Fruit fly (Drosophila melanogaster) whole organism, embryonic: ENCODE results near the gene IntS6.
A peak's percentile ranks its signal among the peaks of the same experiment; 100 is the strongest.

Experiments used
- Awh ChIP-seq: fragments of 200-800 bp; sonication (Bioruptor generic); IDR thresholded peaks from 2 replicates; pipeline ENCODE4, ENCODE4 v1.3.6; 2022; ENCODE audit warnings: missing biosample characterization, missing genetic modification characterization
- CG11398 ChIP-seq: fragments of 200-800 bp; sonication (Bioruptor generic); optimal IDR thresholded peaks from 2 replicates; lab custom pipeline; 2016; ENCODE audit warnings: missing biosample characterization, missing genetic modification characterization
- CG13775 ChIP-seq: fragments of 200-800 bp; sonication (Bioruptor generic); optimal IDR thresholded peaks from 3 replicates; lab custom pipeline; 2017; ENCODE audit warnings: missing biosample characterization, mild to moderate bottlenecking, missing genetic modification characterization
- CG14710 ChIP-seq: fragments of 200-800 bp; sonication (Bioruptor generic); optimal IDR thresholded peaks from 3 replicates; lab custom pipeline; 2019; ENCODE audit warnings: missing biosample characterization, mild to moderate bottlenecking, missing genetic modification characterization, moderate library complexity
- CG16863 ChIP-seq: fragments of 200-800 bp; sonication (Bioruptor generic); optimal IDR thresholded peaks from 3 replicates; lab custom pipeline; 2016; ENCODE audit warnings: missing biosample characterization, missing genetic modification characterization
- CG31224 ChIP-seq: fragments of 200-800 bp; sonication (Bioruptor generic); IDR thresholded peaks from 2 replicates; pipeline ENCODE4 v1.3.6; 2022; ENCODE audit warnings: missing biosample characterization, missing genetic modification characterization
- CG32532 ChIP-seq: fragments of 200-800 bp; sonication (Bioruptor generic); IDR thresholded peaks from 2 replicates; pipeline ENCODE4 v1.3.6; 2022; ENCODE audit warnings: missing biosample characterization, missing genetic modification characterization
- CG3281 ChIP-seq: fragments of 200-800 bp; sonication (Bioruptor generic); optimal IDR thresholded peaks from 3 replicates; lab custom pipeline; 2017; ENCODE audit warnings: missing biosample characterization, mild to moderate bottlenecking, missing genetic modification characterization
- CG34224 ChIP-seq: fragments of 200-800 bp; sonication (Bioruptor generic); IDR thresholded peaks from 3 replicates; pipeline ENCODE4 v1.3.6; 2022; ENCODE audit warnings: missing biosample characterization, missing genetic modification characterization; ENCODE audit not compliant: partially characterized antibody
- CG4854 ChIP-seq: fragments of 200-800 bp; sonication (Bioruptor generic); optimal IDR thresholded peaks from 2 replicates; lab custom pipeline; 2016; ENCODE audit warnings: missing biosample characterization, missing genetic modification characterization, inconsistent platforms
- CG7963 ChIP-seq: fragments of 200-800 bp; sonication (Bioruptor generic); IDR thresholded peaks from 3 replicates; pipeline ENCODE4 v1.3.6; 2022; ENCODE audit warnings: missing biosample characterization, missing genetic modification characterization; ENCODE audit not compliant: partially characterized antibody
- CG8388 ChIP-seq: fragments of 200-800 bp; sonication (Bioruptor generic); optimal IDR thresholded peaks from 2 replicates; lab custom pipeline; 2019; ENCODE audit warnings: missing biosample characterization, mild to moderate bottlenecking, missing genetic modification characterization, moderate library complexity
- CG9609 ChIP-seq: fragments of 200-800 bp; sonication (Bioruptor generic); optimal IDR thresholded peaks from 3 replicates; lab custom pipeline; 2016; ENCODE audit warnings: missing biosample characterization, missing genetic modification characterization
- CG9727 ChIP-seq: fragments of 200-800 bp; sonication (Bioruptor generic); optimal IDR thresholded peaks from 3 replicates; lab custom pipeline; 2017; ENCODE audit warnings: missing biosample characterization, mild to moderate bottlenecking, missing genetic modification characterization
- CHES-1-like ChIP-seq: fragments of 200-800 bp; sonication (Bioruptor generic); optimal IDR thresholded peaks from 2 replicates; lab custom pipeline; 2016; ENCODE audit warnings: missing biosample characterization, missing genetic modification characterization
- CkIIα-i1 ChIP-seq: fragments of 200-800 bp; sonication (Bioruptor generic); IDR thresholded peaks from 2 replicates; pipeline ENCODE4 v1.3.6; 2022; ENCODE audit warnings: missing biosample characterization, missing genetic modification characterization
- Deaf1 ChIP-seq: fragments of 200-800 bp; optimal IDR thresholded peaks from 3 replicates; lab custom pipeline; 2019; ENCODE audit warnings: missing biosample characterization, mild to moderate bottlenecking, missing genetic modification characterization, moderate library complexity
- Dref ChIP-seq: fragments of 200-800 bp; sonication (Bioruptor generic); IDR thresholded peaks from 2 replicates; pipeline ENCODE4 v1.3.6; 2022; ENCODE audit warnings: missing biosample characterization, missing genetic modification characterization
- HLH54F ChIP-seq: fragments of 200-800 bp; sonication (Bioruptor generic); optimal IDR thresholded peaks from 3 replicates; lab custom pipeline; 2016; ENCODE audit warnings: missing biosample characterization, missing genetic modification characterization
- HLHmδ ChIP-seq: fragments of 200-800 bp; sonication (Bioruptor generic); optimal IDR thresholded peaks from 2 replicates; lab custom pipeline; 2018; ENCODE audit warnings: missing biosample characterization, mild to moderate bottlenecking, missing genetic modification characterization, moderate library complexity
- Hr39 ChIP-seq: fragments of >200 bp; optimal IDR thresholded peaks from 2 replicates; lab custom pipeline; 2017
- Hr51 ChIP-seq, 2 experiments: fragments of 200-800 bp; sonication (Bioruptor generic); optimal IDR thresholded peaks; 2 replicates in 1 of 2; 3 replicates in 1 of 2; lab custom pipeline; 2016 to 2018; ENCODE audit warnings: missing biosample characterization in 2 of 2, missing genetic modification characterization in 2 of 2, mild to moderate bottlenecking in 1 of 2, moderate library complexity in 1 of 2
- Mad ChIP-seq: fragments of 200-800 bp; sonication (Bioruptor generic); optimal IDR thresholded peaks from 2 replicates; lab custom pipeline; 2016; ENCODE audit warnings: missing biosample characterization, missing genetic modification characterization
- PHDP ChIP-seq: fragments of 200-800 bp; sonication (Bioruptor generic); optimal IDR thresholded peaks from 3 replicates; lab custom pipeline; 2018; ENCODE audit warnings: missing biosample characterization, mild to moderate bottlenecking, missing genetic modification characterization, moderate library complexity
- Xbp1 ChIP-seq: fragments of 200-800 bp; sonication (Bioruptor generic); optimal IDR thresholded peaks from 3 replicates; lab custom pipeline; 2016; ENCODE audit warnings: missing biosample characterization, mild to moderate bottlenecking, missing genetic modification characterization
- ato ChIP-seq: fragments of 200-800 bp; sonication (Bioruptor generic); IDR thresholded peaks from 2 replicates; pipeline ENCODE4 v1.3.6; 2022; ENCODE audit warnings: missing biosample characterization, missing genetic modification characterization; ENCODE audit not compliant: partially characterized antibody
- bcd ChIP-seq: fragments of 200-800 bp; sonication (Bioruptor generic); optimal IDR thresholded peaks from 2 replicates; lab custom pipeline; 2017; ENCODE audit warnings: missing biosample characterization, mild to moderate bottlenecking, missing genetic modification characterization
- bigmax ChIP-seq: fragments of 200-800 bp; sonication (Bioruptor generic); optimal IDR thresholded peaks from 2 replicates; lab custom pipeline; 2018; ENCODE audit warnings: missing biosample characterization, mild to moderate bottlenecking, missing genetic modification characterization
- caup ChIP-seq: fragments of 200-800 bp; sonication (Bioruptor generic); optimal IDR thresholded peaks from 3 replicates; lab custom pipeline; 2017; ENCODE audit warnings: missing biosample characterization, mild to moderate bottlenecking, missing genetic modification characterization, moderate library complexity; ENCODE audit not compliant: severe bottlenecking
- crp ChIP-seq, 2 experiments: fragments of 200-800 bp; sonication (Bioruptor generic); optimal IDR thresholded peaks; 2 replicates in 1 of 2; 3 replicates in 1 of 2; lab custom pipeline; 2017; ENCODE audit warnings: missing biosample characterization in 2 of 2, missing genetic modification characterization in 2 of 2, mild to moderate bottlenecking in 1 of 2, moderate library complexity in 1 of 2
- hbn ChIP-seq: fragments of 200-800 bp; sonication (Bioruptor generic); IDR thresholded peaks from 2 replicates; pipeline ENCODE4 v1.3.6; 2022; ENCODE audit warnings: missing biosample characterization, missing genetic modification characterization; ENCODE audit not compliant: partially characterized antibody
- kah ChIP-seq: fragments of 200-800 bp; sonication (Bioruptor generic); optimal IDR thresholded peaks from 2 replicates; lab custom pipeline; 2018; ENCODE audit warnings: missing biosample characterization, mild to moderate bottlenecking, missing genetic modification characterization
- kay ChIP-seq: fragments of 200-800 bp; sonication (Bioruptor generic); optimal IDR thresholded peaks from 2 replicates; lab custom pipeline; 2016; ENCODE audit warnings: missing biosample characterization, missing genetic modification characterization
- lov ChIP-seq, 2 experiments: fragments of 200-800 bp in 1 of 2; fragments of >200 bp in 1 of 2; sonication (Bioruptor generic) in 1 of 2; IDR thresholded peaks in 1 of 2; optimal IDR thresholded peaks in 1 of 2; 2 replicates in 1 of 2; 3 replicates in 1 of 2; pipeline versions ENCODE4 v1.3.6 to Lab custom; 2017 to 2022; ENCODE audit warnings: missing biosample characterization in 1 of 2, missing genetic modification characterization in 1 of 2
- luna ChIP-seq: fragments of 200-800 bp; sonication (Bioruptor generic); optimal IDR thresholded peaks from 2 replicates; lab custom pipeline; 2016; ENCODE audit warnings: missing biosample characterization, missing genetic modification characterization
- peb ChIP-seq: fragments of 200-800 bp; sonication (Bioruptor generic); IDR thresholded peaks from 2 replicates; pipeline ENCODE4 v1.3.6; 2022; ENCODE audit warnings: missing biosample characterization, missing genetic modification characterization
- pfk ChIP-seq: fragments of 200-800 bp; sonication (Bioruptor generic); optimal IDR thresholded peaks from 2 replicates; lab custom pipeline; 2018; ENCODE audit warnings: missing biosample characterization, mild to moderate bottlenecking, missing genetic modification characterization, moderate library complexity
- salm ChIP-seq: fragments of 200-800 bp; sonication (Bioruptor generic); optimal IDR thresholded peaks from 2 replicates; lab custom pipeline; 2018; ENCODE audit warnings: missing biosample characterization, mild to moderate bottlenecking, missing genetic modification characterization
- sc ChIP-seq, 3 experiments: fragments of >200 bp in 2 of 3; fragments of 200-800 bp in 1 of 3; sonication (Bioruptor generic) in 1 of 3; optimal IDR thresholded peaks; 2 replicates in 2 of 3; 3 replicates in 1 of 3; lab custom pipeline; 2017; ENCODE audit warnings: mild to moderate bottlenecking in 1 of 3, missing biosample characterization in 1 of 3, missing genetic modification characterization in 1 of 3, missing genetic modification reagents in 1 of 3
- shn ChIP-seq: fragments of 200-800 bp; sonication (Bioruptor generic); optimal IDR thresholded peaks from 3 replicates; lab custom pipeline; 2016; ENCODE audit warnings: missing biosample characterization, missing genetic modification characterization
- stc ChIP-seq: fragments of 200-800 bp; sonication (Bioruptor generic); IDR thresholded peaks from 2 replicates; pipeline ENCODE4 v1.3.6; 2022; ENCODE audit warnings: missing biosample characterization, missing genetic modification characterization
- tll ChIP-seq, 2 experiments: fragments of 200-800 bp in 1 of 2; fragments of >200 bp in 1 of 2; sonication (Bioruptor generic) in 1 of 2; optimal IDR thresholded peaks; 2 replicates each; lab custom pipeline; 2017 to 2019; ENCODE audit warnings: missing biosample characterization in 2 of 2, missing genetic modification characterization in 2 of 2, mild to moderate bottlenecking in 1 of 2, moderate library complexity in 1 of 2
- tna ChIP-seq: fragments of 200-800 bp; sonication (Bioruptor generic); IDR thresholded peaks from 2 replicates; pipeline ENCODE4 v1.3.6; 2022; ENCODE audit warnings: missing biosample characterization, missing genetic modification characterization; ENCODE audit not compliant: partially characterized antibody
- usp ChIP-seq: fragments of >200 bp; optimal IDR thresholded peaks from 2 replicates; lab custom pipeline; 2017; ENCODE audit warnings: missing biosample characterization, missing genetic modification characterization
- zen ChIP-seq: fragments of 200-800 bp; sonication (Bioruptor generic); optimal IDR thresholded peaks from 3 replicates; lab custom pipeline; 2018; ENCODE audit warnings: missing biosample characterization, mild to moderate bottlenecking, missing genetic modification characterization, moderate library complexity

The IntS6 gene

DNA sequence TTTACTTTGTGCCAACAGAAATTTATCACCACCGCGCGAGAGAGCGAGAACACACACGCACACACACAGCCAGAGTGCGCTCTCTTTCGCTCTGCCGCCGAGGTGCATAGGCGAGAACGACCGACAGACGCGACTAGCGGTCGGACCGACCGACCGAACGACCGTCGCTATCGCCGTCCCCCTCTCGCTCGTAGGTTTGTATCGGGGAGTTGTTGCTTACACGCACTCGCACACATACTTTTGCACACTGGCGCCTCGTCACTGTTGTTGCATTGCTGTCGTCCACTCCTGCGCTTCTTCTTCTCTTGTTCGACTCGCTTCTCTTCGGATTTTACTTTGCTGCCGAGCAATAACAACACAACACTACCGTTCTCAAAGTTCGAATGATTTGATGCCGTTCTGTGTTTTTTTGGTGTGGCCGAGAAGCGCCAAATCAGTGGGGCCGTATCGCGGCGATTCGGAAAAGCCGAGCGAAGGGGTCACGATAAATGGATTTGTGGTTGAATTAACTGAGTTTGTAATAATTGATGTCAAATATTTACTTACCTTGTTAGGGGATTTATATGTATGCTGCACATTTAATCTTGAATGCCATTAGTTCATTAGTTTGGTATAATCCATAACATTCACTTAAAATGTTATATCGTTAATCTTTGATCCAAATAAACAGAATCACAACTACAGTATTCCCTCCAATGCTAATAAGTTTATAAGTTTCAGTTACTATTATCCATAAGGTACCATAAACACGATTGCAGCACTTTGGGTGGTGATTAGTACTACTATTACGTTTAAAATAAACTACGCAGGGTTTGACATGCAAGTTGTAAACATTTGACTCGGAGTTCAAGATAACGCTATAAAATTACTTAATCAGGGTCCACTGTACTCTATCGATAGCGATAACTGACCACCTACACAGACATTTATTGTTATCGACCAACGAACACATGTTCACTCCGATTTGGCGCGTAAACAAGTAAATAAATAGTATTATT is at the start of gene IntS6, which contains the start of gene Rtel1 (continued):
- TF ChIP-seq CG9727 (GFP tag; lab: Kevin White, UChicago) (peak; percentile 84), CHES-1-like (GFP tag; lab: Kevin White, UChicago) (peak; percentile 88), CG7963 (peak; percentile 41; the same call in 1 of the 3 replicates), hbn (no peak), pfk (GFP tag; lab: Kevin White, UChicago) (peak; percentile 36), CG3281 (peak; percentile 91), CG14710 (tag; lab: Kevin White, UChicago) (peak; percentile 85), zen (tag; lab: Kevin White, UChicago) (peak; percentile 87), usp (no peak), bigmax (GFP tag; lab: Kevin White, UChicago) (no peak), kay (GFP tag; lab: Kevin White, UChicago) (peak; percentile 71), caup (GFP tag; lab: Kevin White, UChicago) (peak; percentile 88), CG11398 (GFP tag; lab: Kevin White, UChicago) (peak; percentile 86), Hr39 (no peak), CG4854 (GFP tag; lab: Kevin White, UChicago) (peak; percentile 78), crp (GFP tag; optimal IDR thresholded peaks at IDR 0.05; lab: Kevin White, UChicago) (peak in 1 of 2 experiments; percentile 74), Dref (GFP tag; lab: Robert Waterston, UW) (peak; percentile 62), tll (GFP tag; optimal IDR thresholded peaks at IDR 0.05; lab: Kevin White, UChicago) (peak; percentile 1 to 14), HLHmδ (GFP tag; lab: Kevin White, UChicago) (peak; percentile 39), Awh (peak; percentile 78), CG32532 (GFP tag; lab: Robert Waterston, UW) (peak; percentile 93), shn (GFP tag; lab: Kevin White, UChicago) (peak; percentile 92), tna (GFP tag; lab: Robert Waterston, UW) (no peak), stc (GFP tag; lab: Robert Waterston, UW) (peak; percentile 84), CG8388 (peak; percentile 87), PHDP (tag; lab: Kevin White, UChicago) (peak; percentile 90), CG16863 (GFP tag; lab: Kevin White, UChicago) (peak; percentile 89), Xbp1 (GFP tag; lab: Kevin White, UChicago) (peak; percentile 91), kah (peak; percentile 57), luna (GFP tag; lab: Kevin White, UChicago) (peak; percentile 71), CG9609 (GFP tag; lab: Kevin White, UChicago) (peak; percentile 91), Mad (GFP tag; lab: Kevin White, UChicago) (peak; percentile 80), lov (optimal IDR thresholded peaks at IDR 0.05; lab: Kevin White, UChicago) (no peak), lov (GFP tag; IDR thresholded peaks at IDR 0.05; lab: Robert Waterston, UW) (peak; percentile 68; the same call in 1 of the 3 replicates), ato (no peak), sc (optimal IDR thresholded peaks at IDR 0.05; lab: Kevin White, UChicago) (no peak), sc (GFP tag; optimal IDR thresholded peaks at IDR 0.05; lab: Kevin White, UChicago) (peak; percentile 74), bcd (GFP tag; lab: Kevin White, UChicago) (peak; percentile 91), CkIIα-i1 (GFP tag; lab: Robert Waterston, UW) (no peak; the same call in 1 of the 2 replicates), CG13775 (peak; percentile 86), Hr51 (GFP tag; optimal IDR thresholded peaks at IDR 0.05; lab: Kevin White, UChicago) (peak; percentile 89 to 92), Deaf1 (tag; lab: Kevin White, UChicago) (peak; percentile 96), CG34224 (no peak), HLH54F (GFP tag; lab: Kevin White, UChicago) (peak; percentile 94), peb (GFP tag; lab: Robert Waterston, UW) (peak; percentile 45; the same call in 1 of the 2 replicates), CG31224 (GFP tag; lab: Robert Waterston, UW) (peak; percentile 87), salm (peak; percentile 69)
